Worm (Caenorhabditis elegans) whole organism, L4 larva: ENCODE measurements around the gene sulp-4.

Experiments
- F10B5.3 ChIP-seq: sonication (generic microtip); optimal IDR thresholded peaks from 2 replicates; lab custom pipeline; 2016; ENCODE audit warnings: mild to moderate bottlenecking, missing genetic modification characterization, missing compliant biosample characterization
- F26F4.8 ChIP-seq: fragments of 200-800 bp; sonication (Bioruptor generic); conservative IDR thresholded peaks from 2 replicates; pipeline ENCODE4 v1.3.6; 2022; ENCODE audit warnings: missing genetic modification characterization, missing compliant biosample characterization
- F37D6.2 ChIP-seq: sonication (generic microtip); optimal IDR thresholded peaks from 2 replicates; lab custom pipeline; 2016; ENCODE audit warnings: mild to moderate bottlenecking, missing genetic modification characterization, missing compliant biosample characterization
- F49E8.2 ChIP-seq: sonication (generic microtip); optimal IDR thresholded peaks from 2 replicates; lab custom pipeline; 2016; ENCODE audit warnings: missing compliant biosample characterization, mild to moderate bottlenecking, missing genetic modification characterization, borderline replicate concordance
- T26A8.4 ChIP-seq: fragments of 200-800 bp; sonication (Bioruptor generic); IDR thresholded peaks from 2 replicates; pipeline ENCODE4 v1.3.6; 2022; ENCODE audit warnings: missing genetic modification characterization, missing compliant biosample characterization
- Y105C5A.15 ChIP-seq: fragments of 200-800 bp; sonication (Bioruptor generic); IDR thresholded peaks from 2 replicates; pipeline ENCODE4 v1.3.6; 2022; ENCODE audit warnings: missing genetic modification characterization, missing compliant biosample characterization
- aha-1 ChIP-seq: fragments of 150-350 bp; peaks from one replicate; lab custom pipeline; 2014; ENCODE audit warnings: missing biosample characterization, missing genetic modification characterization
- aly-2 ChIP-seq: sonication (generic microtip); optimal IDR thresholded peaks from 2 replicates; lab custom pipeline; 2018; ENCODE audit warnings: missing biosample characterization, missing genetic modification characterization
- ama-1 ChIP-seq: fragments of 150-350 bp; optimal IDR thresholded peaks from 2 replicates; lab custom pipeline; 2014; ENCODE audit warnings: inconsistent platforms, mixed read lengths
- attf-4 ChIP-seq: sonication (generic microtip); optimal IDR thresholded peaks from 3 replicates; lab custom pipeline; 2017; ENCODE audit warnings: missing biosample characterization, missing genetic modification characterization
- ceh-28 ChIP-seq: fragments of 150-350 bp; optimal IDR thresholded peaks from 2 replicates; lab custom pipeline; 2014; ENCODE audit warnings: missing biosample characterization, missing genetic modification reagents, missing genetic modification characterization
- ces-1 ChIP-seq: fragments of 150-350 bp; sonication (generic microtip); optimal IDR thresholded peaks from 4 replicates; lab custom pipeline; 2014; ENCODE audit warnings: missing biosample characterization, missing genetic modification reagents, missing genetic modification characterization
- daf-12 ChIP-seq: fragments of 150-350 bp; optimal IDR thresholded peaks from 2 replicates; lab custom pipeline; 2014; ENCODE audit warnings: missing biosample characterization, missing genetic modification reagents, missing genetic modification characterization
- daf-16 ChIP-seq, 3 experiments: sonication (generic microtip); optimal IDR thresholded peaks; 2 replicates each; lab custom pipeline; 2016 to 2017; ENCODE audit warnings: missing genetic modification characterization in 3 of 3, missing genetic modification reagents in 3 of 3, mild to moderate bottlenecking in 2 of 3, missing compliant biosample characterization in 2 of 3, missing biosample characterization in 1 of 3, moderate library complexity in 1 of 3
- daf-8 ChIP-seq: fragments of 200-800 bp; sonication (Bioruptor generic); IDR thresholded peaks from 2 replicates; pipeline ENCODE4 v1.3.6; 2022; ENCODE audit warnings: missing genetic modification characterization, missing compliant biosample characterization
- dmd-6 ChIP-seq: fragments of 200-800 bp; sonication (Bioruptor generic); IDR thresholded peaks from 2 replicates; pipeline ENCODE4 v1.3.6; 2022; ENCODE audit warnings: missing genetic modification reagents, missing genetic modification characterization, missing compliant biosample characterization
- dmd-8 ChIP-seq: fragments of 200-800 bp; sonication (Bioruptor generic); IDR thresholded peaks from 2 replicates; pipeline ENCODE4 v1.3.6; 2022; ENCODE audit warnings: missing genetic modification characterization, missing compliant biosample characterization
- dmd-9 ChIP-seq: fragments of 200-800 bp; sonication (Bioruptor generic); IDR thresholded peaks from 2 replicates; pipeline ENCODE4 v1.3.6; 2022; ENCODE audit warnings: missing genetic modification reagents, missing genetic modification characterization, missing compliant biosample characterization
- dpl-1 ChIP-seq: fragments of 150-350 bp; optimal IDR thresholded peaks from 2 replicates; lab custom pipeline; 2014; ENCODE audit warnings: missing biosample characterization, missing genetic modification reagents, missing genetic modification characterization
- dve-1 ChIP-seq: sonication (generic microtip); optimal IDR thresholded peaks from 2 replicates; lab custom pipeline; 2017; ENCODE audit warnings: antibody characterized with exemption, mild to moderate bottlenecking, missing genetic modification characterization, missing compliant biosample characterization; ENCODE audit not compliant: insufficient read depth
- egl-27 ChIP-seq: sonication (generic microtip); optimal IDR thresholded peaks from 3 replicates; lab custom pipeline; 2017; ENCODE audit warnings: missing biosample characterization, missing genetic modification reagents, missing genetic modification characterization
- gei-8 ChIP-seq: fragments of 200-800 bp; sonication (Bioruptor generic); optimal IDR thresholded peaks from 2 replicates; lab custom pipeline; 2018; ENCODE audit warnings: mild to moderate bottlenecking, missing genetic modification characterization, missing compliant biosample characterization
- hlh-30 ChIP-seq: sonication (generic microtip); optimal IDR thresholded peaks from 2 replicates; lab custom pipeline; 2017; ENCODE audit warnings: antibody characterized with exemption, mild to moderate bottlenecking, missing genetic modification characterization, missing compliant biosample characterization; ENCODE audit not compliant: insufficient read depth
- lin-15B ChIP-seq: fragments of 150-350 bp; sonication (generic microtip); optimal IDR thresholded peaks from 3 replicates; lab custom pipeline; 2014; ENCODE audit warnings: missing biosample characterization, missing genetic modification characterization
- lin-39 ChIP-seq: fragments of 150-350 bp; optimal IDR thresholded peaks from 2 replicates; lab custom pipeline; 2014; ENCODE audit warnings: missing biosample characterization, missing genetic modification reagents, missing genetic modification characterization
- lsy-2 ChIP-seq, 2 experiments: fragments of 150-350 bp in 1 of 2; sonication (generic microtip) in 1 of 2; optimal IDR thresholded peaks; 2 replicates each; lab custom pipeline; 2014 to 2017; ENCODE audit warnings: missing biosample characterization in 2 of 2, missing genetic modification characterization in 2 of 2
- madf-9 ChIP-seq: fragments of 200-800 bp; sonication (Bioruptor generic); conservative IDR thresholded peaks from 2 replicates; pipeline ENCODE4 v1.3.6; 2022; ENCODE audit warnings: missing genetic modification reagents, missing genetic modification characterization, missing compliant biosample characterization
- mdl-1 ChIP-seq, 2 experiments: fragments of 150-350 bp in 1 of 2; sonication (generic microtip) in 1 of 2; optimal IDR thresholded peaks; 2 replicates each; lab custom pipeline; 2014 to 2017; ENCODE audit warnings: missing biosample characterization in 2 of 2, missing genetic modification characterization in 2 of 2
- mep-1 ChIP-seq: fragments of 150-350 bp; sonication (generic microtip); optimal IDR thresholded peaks from 3 replicates; lab custom pipeline; 2014; ENCODE audit warnings: missing biosample characterization, missing genetic modification characterization
- mes-2 ChIP-seq: sonication (generic microtip); optimal IDR thresholded peaks from 2 replicates; lab custom pipeline; 2016; ENCODE audit warnings: missing genotype, mild to moderate bottlenecking, missing genetic modification characterization, missing compliant biosample characterization; ENCODE audit not compliant: poor library complexity, severe bottlenecking
- nhr-11 ChIP-seq: fragments of 150-350 bp; optimal IDR thresholded peaks from 2 replicates; lab custom pipeline; 2014; ENCODE audit warnings: missing biosample characterization, missing genetic modification characterization
- nhr-111 ChIP-seq: fragments of 200-800 bp; sonication (Bioruptor generic); optimal IDR thresholded peaks from 2 replicates; lab custom pipeline; 2018; ENCODE audit warnings: mild to moderate bottlenecking, missing genetic modification characterization, missing compliant biosample characterization
- nhr-41 ChIP-seq: fragments of 200-800 bp; sonication (Bioruptor generic); IDR thresholded peaks from 2 replicates; pipeline ENCODE4 v1.3.6; 2022; ENCODE audit warnings: missing genetic modification reagents, missing genetic modification characterization, missing compliant biosample characterization
- nhr-48 ChIP-seq: sonication (generic microtip); optimal IDR thresholded peaks from 2 replicates; lab custom pipeline; 2016; ENCODE audit warnings: mild to moderate bottlenecking, missing genetic modification characterization, missing compliant biosample characterization
- nhr-77 ChIP-seq: fragments of 150-350 bp; optimal IDR thresholded peaks from 2 replicates; lab custom pipeline; 2014; ENCODE audit warnings: missing biosample characterization, missing genetic modification characterization
- pha-4 ChIP-seq, 2 experiments: fragments of 150-350 bp in 1 of 2; fragments of 200-800 bp in 1 of 2; sonication (Bioruptor generic) in 1 of 2; IDR thresholded peaks in 1 of 2; optimal IDR thresholded peaks in 1 of 2; 2 replicates each; pipeline versions ENCODE4 v1.3.6 to Lab custom; 2014 to 2022; ENCODE audit warnings: missing genetic modification characterization in 2 of 2, missing genetic modification reagents in 2 of 2, missing biosample characterization in 1 of 2, missing compliant biosample characterization in 1 of 2
- php-3 ChIP-seq: fragments of 200-800 bp; sonication (Bioruptor generic); IDR thresholded peaks from 2 replicates; pipeline ENCODE4 v1.3.6; 2022; ENCODE audit warnings: missing genetic modification reagents, missing genetic modification characterization, missing compliant biosample characterization
- rbr-2 ChIP-seq: sonication (generic microtip); optimal IDR thresholded peaks from 2 replicates; lab custom pipeline; 2016; ENCODE audit warnings: missing genotype, missing genetic modification characterization, missing compliant biosample characterization
- saeg-2 ChIP-seq: fragments of 200-800 bp; sonication (Bioruptor generic); IDR thresholded peaks from 2 replicates; pipeline ENCODE4 v1.3.6; 2022; ENCODE audit warnings: missing genetic modification reagents, missing genetic modification characterization, missing compliant biosample characterization
- set-16 ChIP-seq: fragments of 200-800 bp; sonication (Bioruptor generic); IDR thresholded peaks from 2 replicates; pipeline ENCODE4 v1.3.6; 2022; ENCODE audit warnings: missing genetic modification reagents, missing genetic modification characterization, missing compliant biosample characterization
- snpc-1.2 ChIP-seq: fragments of 200-800 bp; sonication (Bioruptor generic); IDR thresholded peaks from 2 replicates; pipeline ENCODE4 v1.3.6; 2022; ENCODE audit warnings: missing genetic modification reagents, missing genetic modification characterization, missing compliant biosample characterization
- tag-97 ChIP-seq: fragments of 200-800 bp; sonication (Bioruptor generic); IDR thresholded peaks from 2 replicates; pipeline ENCODE4 v1.3.6; 2022; ENCODE audit warnings: missing genetic modification characterization, missing compliant biosample characterization
- unc-39 ChIP-seq: sonication (generic microtip); optimal IDR thresholded peaks from 2 replicates; lab custom pipeline; 2017; ENCODE audit warnings: missing biosample characterization, missing genetic modification characterization
- unc-62 ChIP-seq, 3 experiments: fragments of 150-350 bp in 1 of 3; sonication (generic microtip); optimal IDR thresholded peaks in 2 of 3; peaks in 1 of 3; 1 replicate in 1 of 3; 2 replicates in 2 of 3; lab custom pipeline; 2014 to 2017; ENCODE audit warnings: missing biosample characterization in 3 of 3, missing genetic modification characterization in 3 of 3, missing genetic modification reagents in 3 of 3, missing genotype in 1 of 3
- zfp-3 ChIP-seq: fragments of 200-800 bp; sonication (Bioruptor generic); conservative IDR thresholded peaks from 2 replicates; pipeline ENCODE4 v1.3.6; 2022; ENCODE audit warnings: missing genetic modification reagents, missing genetic modification characterization, missing compliant biosample characterization
- zip-11 ChIP-seq: fragments of 200-800 bp; sonication (Bioruptor generic); IDR thresholded peaks from 2 replicates; pipeline ENCODE4 v1.3.6; 2022; ENCODE audit warnings: missing genetic modification characterization, missing compliant biosample characterization

The sulp-4 gene

DNA sequence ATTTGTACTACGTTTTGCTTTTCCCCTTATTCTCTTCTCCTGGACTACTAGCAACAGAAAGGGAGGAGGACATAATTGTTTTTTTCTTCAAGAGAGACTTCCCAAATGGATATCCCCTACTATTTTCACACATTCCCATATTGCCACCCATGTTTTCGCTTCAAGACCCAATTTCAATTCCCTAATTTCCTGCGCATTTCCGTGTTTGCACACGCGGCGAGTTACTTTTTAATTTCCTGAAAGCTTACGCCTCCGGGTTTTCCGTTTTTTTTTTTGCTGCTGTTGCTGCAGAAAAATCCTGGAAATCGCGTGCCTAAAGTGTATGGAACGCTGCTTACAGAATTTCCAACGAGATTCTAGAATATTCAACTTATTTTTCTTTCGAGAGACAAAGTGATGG is 22.9 kb upstream of the sulp-4 start:
- no peak for TF ChIP-seq tag-97
- TF ChIP-seq F26F4.8 (GFP tag; lab: Robert Waterston, UW), result no peak
- TF ChIP-seq unc-62 (GFP tag; optimal IDR thresholded peaks at IDR 0.05 in 1 of 2; lab: Kevin White, UChicago), result peak in 1 of 2 experiments; percentile 93
- no peak for TF ChIP-seq unc-62 (tag; optimal IDR thresholded peaks at IDR 0.05; lab: Kevin White, UChicago)
- TF ChIP-seq aha-1, result peak; percentile 51

DNA sequence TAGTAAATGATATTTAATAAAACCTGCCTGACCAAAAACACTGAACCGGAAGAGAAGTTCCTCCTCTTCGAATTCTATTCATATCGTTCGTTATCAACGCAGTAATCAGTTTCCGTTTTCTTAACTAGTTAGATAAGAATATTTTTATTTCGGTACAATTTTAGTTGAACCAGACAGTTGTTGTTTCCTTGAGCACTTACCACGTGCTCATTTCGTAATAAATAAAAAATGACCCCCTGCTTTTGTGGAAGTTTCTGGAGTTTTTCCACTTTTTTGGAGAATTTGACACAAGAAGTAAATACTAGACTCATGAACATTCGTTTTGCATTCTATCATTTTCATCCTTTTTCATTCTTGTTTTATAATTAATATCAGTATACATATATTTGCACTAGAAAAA is 21.4 kb upstream of the sulp-4 start:
- peak; percentile 10 for TF ChIP-seq dve-1 (tag; lab: Kevin White, UChicago)
- no peak for TF ChIP-seq nhr-111 (GFP tag; lab: Kevin White, UChicago)
- TF ChIP-seq F10B5.3 (tag; lab: Kevin White, UChicago), result no peak
- TF ChIP-seq daf-16 (GFP tag; optimal IDR thresholded peaks at IDR 0.05; lab: Kevin White, UChicago), result no peak
- TF ChIP-seq daf-16 (tag; optimal IDR thresholded peaks at IDR 0.05; lab: Kevin White, UChicago), result peak; percentile 52
- no peak for TF ChIP-seq F49E8.2 (tag; lab: Kevin White, UChicago)
- TF ChIP-seq attf-4 (tag; lab: Kevin White, UChicago), result no peak
- TF ChIP-seq mdl-1 (tag; optimal IDR thresholded peaks at IDR 0.05; lab: Kevin White, UChicago), result peak in 1 of 2 experiments; percentile 8
- no peak for TF ChIP-seq unc-39 (tag; lab: Kevin White, UChicago)
- TF ChIP-seq, all 104 proteins: peak for 3

DNA sequence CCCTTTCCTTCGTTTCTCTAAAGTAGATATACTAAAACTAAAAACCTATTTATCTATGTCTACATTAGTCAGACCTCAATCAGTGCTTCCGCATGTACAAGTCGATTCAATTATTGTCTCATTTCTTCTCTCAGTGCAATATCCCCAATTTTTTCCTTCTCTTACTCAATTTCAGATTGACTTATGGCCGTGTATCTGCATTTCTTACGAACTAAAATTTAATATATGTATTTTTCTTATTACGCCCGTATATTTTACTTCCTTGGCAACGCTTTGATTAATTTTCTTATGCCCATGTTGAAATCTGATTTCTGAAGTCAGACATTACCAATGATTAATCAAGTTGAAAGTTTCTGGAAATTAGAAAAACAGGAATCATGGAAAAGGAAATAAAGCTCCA is 20.3 kb upstream of the sulp-4 start:
- TF ChIP-seq nhr-48 (tag; lab: Kevin White, UChicago) (no peak), saeg-2 (GFP tag; lab: Robert Waterston, UW) (no peak), egl-27 (no peak), dpl-1 (no peak), unc-62 (GFP tag; optimal IDR thresholded peaks at IDR 0.05 in 1 of 2; lab: Kevin White, UChicago) (peak in 1 of 2 experiments; percentile 43), unc-62 (tag; optimal IDR thresholded peaks at IDR 0.05; lab: Kevin White, UChicago) (no peak), Y105C5A.15 (GFP tag; lab: Robert Waterston, UW) (no peak), mep-1 (tag; lab: Kevin White, UChicago) (no peak), daf-12 (tag; lab: Kevin White, UChicago) (no peak), nhr-41 (no peak), madf-9 (GFP tag; lab: Robert Waterston, UW) (no peak), mes-2 (tag; lab: Kevin White, UChicago) (no peak), aly-2 (tag; lab: Kevin White, UChicago) (no peak), php-3 (GFP tag; lab: Robert Waterston, UW) (no peak), rbr-2 (tag; lab: Kevin White, UChicago) (peak; percentile 8), mdl-1 (tag; optimal IDR thresholded peaks at IDR 0.05; lab: Kevin White, UChicago) (no peak), zip-11 (GFP tag; lab: Robert Waterston, UW) (no peak), dmd-6 (GFP tag; lab: Robert Waterston, UW) (no peak), set-16 (no peak), unc-39 (tag; lab: Kevin White, UChicago) (no peak), daf-8 (no peak), lin-39 (no peak), zfp-3 (no peak), dmd-9 (GFP tag; lab: Robert Waterston, UW) (no peak), nhr-11 (tag; lab: Kevin White, UChicago) (peak; percentile 42), pha-4 (GFP tag; IDR thresholded peaks at IDR 0.05; lab: Robert Waterston, UW) (no peak), pha-4 (tag; optimal IDR thresholded peaks at IDR 0.05; lab: Kevin White, UChicago) (no peak), hlh-30 (tag; lab: Kevin White, UChicago) (no peak), ama-1 (lab: Kevin White, UChicago) (no peak), snpc-1.2 (GFP tag; lab: Robert Waterston, UW) (no peak), lin-15B (tag; lab: Kevin White, UChicago) (no peak), attf-4 (tag; lab: Kevin White, UChicago) (no peak), ceh-28 (tag; lab: Kevin White, UChicago) (no peak), T26A8.4 (GFP tag; lab: Robert Waterston, UW) (no peak), lsy-2 (tag; optimal IDR thresholded peaks at IDR 0.05; lab: Kevin White, UChicago) (peak in 1 of 2 experiments; percentile 14), nhr-77 (tag; lab: Kevin White, UChicago) (no peak), ces-1 (GFP tag; lab: Kevin White, UChicago) (peak; percentile 60), gei-8 (GFP tag; lab: Kevin White, UChicago) (no peak), dmd-8 (no peak), F37D6.2 (tag; lab: Kevin White, UChicago) (peak; percentile 12)
